Worm (Caenorhabditis elegans) whole organism, L3 larva: ENCODE data around the gene odr-2.

ENCODE experiments used
- R02D3.7 ChIP-seq: fragments of 150-350 bp; optimal IDR thresholded peaks from 2 replicates; lab custom pipeline; 2014; ENCODE audit warnings: missing biosample characterization, missing genetic modification characterization
- aly-2 ChIP-seq: fragments of 150-350 bp; optimal IDR thresholded peaks from 2 replicates; lab custom pipeline; 2014; ENCODE audit warnings: missing biosample characterization, missing genetic modification characterization
- ama-1 ChIP-seq: fragments of 150-350 bp; optimal IDR thresholded peaks from 2 replicates; lab custom pipeline; 2018
- ceh-16 ChIP-seq: sonication (generic microtip); optimal IDR thresholded peaks from 2 replicates; lab custom pipeline; 2017; ENCODE audit warnings: missing biosample characterization, missing genetic modification characterization
- ceh-28 ChIP-seq: fragments of 150-350 bp; optimal IDR thresholded peaks from 2 replicates; lab custom pipeline; 2014; ENCODE audit warnings: missing biosample characterization, missing genetic modification reagents, missing genetic modification characterization
- daf-12 ChIP-seq: fragments of 150-350 bp; optimal IDR thresholded peaks from 2 replicates; lab custom pipeline; 2014; ENCODE audit warnings: missing biosample characterization, missing genetic modification reagents, missing genetic modification characterization
- egl-27 ChIP-seq: sonication (generic microtip); optimal IDR thresholded peaks from 4 replicates; lab custom pipeline; 2017; ENCODE audit warnings: missing biosample characterization, missing genetic modification reagents, missing genetic modification characterization
- egl-5 ChIP-seq: fragments of 150-350 bp; optimal IDR thresholded peaks from 2 replicates; lab custom pipeline; 2017; ENCODE audit warnings: missing biosample characterization, missing genetic modification reagents, missing genetic modification characterization, inconsistent platforms
- elt-1 ChIP-seq: fragments of 150-350 bp; optimal IDR thresholded peaks from 2 replicates; lab custom pipeline; 2014; ENCODE audit warnings: missing biosample characterization, missing genetic modification characterization
- elt-2 ChIP-seq: sonication (generic microtip); optimal IDR thresholded peaks from 2 replicates; lab custom pipeline; 2016; ENCODE audit warnings: missing genetic modification reagents, mild to moderate bottlenecking, missing genetic modification characterization, missing compliant biosample characterization
- elt-3 ChIP-seq, 3 experiments: fragments of 150-350 bp in 1 of 3; sonication (generic microtip) in 2 of 3; optimal IDR thresholded peaks; 2 replicates in 2 of 3; 4 replicates in 1 of 3; lab custom pipeline; 2014 to 2017; ENCODE audit warnings: missing biosample characterization in 3 of 3, missing genetic modification characterization in 3 of 3
- eor-1 ChIP-seq, 2 experiments: fragments of 150-350 bp; optimal IDR thresholded peaks; 2 replicates each; lab custom pipeline; 2014 to 2018; ENCODE audit warnings: missing biosample characterization in 2 of 2, missing genetic modification characterization in 2 of 2
- fkh-10 ChIP-seq: sonication (generic microtip); optimal IDR thresholded peaks from 2 replicates; lab custom pipeline; 2017; ENCODE audit warnings: missing biosample characterization, missing genetic modification reagents, missing genetic modification characterization
- fos-1 ChIP-seq: fragments of 150-350 bp; optimal IDR thresholded peaks from 2 replicates; lab custom pipeline; 2014; ENCODE audit warnings: missing biosample characterization, missing genetic modification characterization
- jun-1 ChIP-seq: fragments of 150-350 bp; optimal IDR thresholded peaks from 2 replicates; lab custom pipeline; 2014; ENCODE audit warnings: missing biosample characterization, missing genetic modification reagents, missing genetic modification characterization
- lin-39 ChIP-seq: fragments of 150-350 bp; optimal IDR thresholded peaks from 2 replicates; lab custom pipeline; 2018; ENCODE audit warnings: missing biosample characterization, missing genetic modification reagents, missing genetic modification characterization
- mdl-1 ChIP-seq: fragments of 150-350 bp; optimal IDR thresholded peaks from 2 replicates; lab custom pipeline; 2014; ENCODE audit warnings: missing biosample characterization, missing genetic modification characterization
- mml-1 ChIP-seq: fragments of 150-350 bp; sonication (generic microtip); optimal IDR thresholded peaks from 3 replicates; lab custom pipeline; 2014; ENCODE audit warnings: missing biosample characterization, missing genetic modification characterization
- nhr-11 ChIP-seq: fragments of 150-350 bp; optimal IDR thresholded peaks from 2 replicates; lab custom pipeline; 2014; ENCODE audit warnings: missing biosample characterization, missing genetic modification characterization
- nhr-23 ChIP-seq: fragments of 150-350 bp; optimal IDR thresholded peaks from 2 replicates; lab custom pipeline; 2014; ENCODE audit warnings: missing biosample characterization, missing genetic modification reagents, missing genetic modification characterization
- nhr-28 ChIP-seq: fragments of 150-350 bp; optimal IDR thresholded peaks from 2 replicates; lab custom pipeline; 2014; ENCODE audit warnings: missing biosample characterization, missing genetic modification characterization
- nhr-43 ChIP-seq: sonication (generic microtip); optimal IDR thresholded peaks from 2 replicates; lab custom pipeline; 2016; ENCODE audit warnings: mild to moderate bottlenecking, missing genetic modification characterization, missing compliant biosample characterization; ENCODE audit not compliant: poor library complexity, severe bottlenecking
- nhr-67 ChIP-seq: fragments of 150-350 bp; optimal IDR thresholded peaks from 2 replicates; lab custom pipeline; 2014; ENCODE audit warnings: missing biosample characterization, missing genetic modification characterization
- nhr-76 ChIP-seq: fragments of 150-350 bp; sonication (generic microtip); optimal IDR thresholded peaks from 5 replicates; lab custom pipeline; 2014; ENCODE audit warnings: missing biosample characterization, missing genetic modification characterization
- nhr-77 ChIP-seq: fragments of 150-350 bp; optimal IDR thresholded peaks from 2 replicates; lab custom pipeline; 2014; ENCODE audit warnings: missing biosample characterization, missing genetic modification characterization
- pha-4 ChIP-seq: fragments of 150-350 bp; optimal IDR thresholded peaks from 2 replicates; lab custom pipeline; 2014; ENCODE audit warnings: missing biosample characterization, missing genetic modification reagents, missing genetic modification characterization
- pqm-1 ChIP-seq: fragments of 150-350 bp; optimal IDR thresholded peaks from 2 replicates; lab custom pipeline; 2017; ENCODE audit warnings: missing biosample characterization, missing genetic modification characterization, inconsistent platforms
- skn-1 ChIP-seq: fragments of 150-350 bp; optimal IDR thresholded peaks from 2 replicates; lab custom pipeline; 2014; ENCODE audit warnings: missing biosample characterization, missing genetic modification characterization
- snpc-4 ChIP-seq: fragments of 150-350 bp; optimal IDR thresholded peaks from 2 replicates; lab custom pipeline; 2014; ENCODE audit warnings: missing biosample characterization, missing genetic modification characterization
- tbx-2 ChIP-seq: sonication (generic microtip); optimal IDR thresholded peaks from 2 replicates; lab custom pipeline; 2016; ENCODE audit warnings: mild to moderate bottlenecking, missing genetic modification characterization, missing compliant biosample characterization
- unc-39 ChIP-seq: sonication (generic microtip); optimal IDR thresholded peaks from 4 replicates; lab custom pipeline; 2017; ENCODE audit warnings: missing biosample characterization, missing genetic modification characterization

odr-2 gene

DNA sequence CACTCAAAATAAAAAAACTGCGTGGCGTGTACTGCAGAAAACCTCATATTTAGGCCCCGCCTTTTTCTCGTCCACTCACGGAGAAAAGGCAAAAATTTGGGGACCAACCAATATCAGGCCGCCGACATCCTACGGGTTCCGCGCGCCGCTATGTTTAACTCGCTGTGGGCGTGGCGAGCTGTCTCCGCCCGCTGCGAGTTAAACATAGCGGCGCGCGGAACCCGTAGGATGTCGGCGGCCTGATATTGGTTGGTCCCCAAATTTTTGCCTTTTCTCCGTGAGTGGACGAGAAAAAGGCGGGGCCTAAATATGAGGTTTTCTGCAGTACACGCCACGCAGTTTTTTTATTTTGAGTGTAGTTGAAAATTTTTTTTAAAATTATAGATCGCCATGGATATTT lies 40.6 kb upstream of the odr-2 start, which contains the start of gene tmem-258:
Gene tmem-258 (plus strand): TSS at position 385 of the 400 bp plus-strand sequence.
- peak; percentile 50 for TF ChIP-seq snpc-4 (tag; lab: Kevin White, UChicago)
- TF ChIP-seq, all 47 proteins: peak for 1; not testable (repeated sequence) for 46

DNA sequence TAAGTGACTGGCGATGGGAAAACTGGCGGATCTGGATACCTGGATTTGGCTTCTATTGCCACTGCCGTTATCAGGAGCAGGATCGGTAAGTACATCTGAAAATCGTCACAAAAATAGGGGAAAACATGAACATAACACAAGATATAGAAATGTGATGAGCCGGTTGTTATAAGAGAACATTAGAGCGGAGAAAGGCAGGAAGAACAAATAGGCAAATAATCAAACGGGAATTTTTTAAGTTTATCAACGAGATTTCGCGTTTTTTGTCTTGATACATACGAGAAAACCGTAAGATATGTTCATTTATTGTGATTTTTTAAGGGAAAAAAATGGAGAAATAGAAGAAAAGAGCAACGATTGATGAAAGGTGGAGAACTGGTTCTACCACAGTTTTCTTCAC lies 38.1 kb upstream of the odr-2 start, which contains the start of gene Y57E12AR.1:
Gene Y57E12AR.1 (minus strand): TSS at position 101 of the 400 bp plus-strand sequence.
- TF ChIP-seq elt-2 (tag; lab: Kevin White, UChicago) (no peak), elt-1 (no peak), egl-5 (no peak), elt-3 (tag; optimal IDR thresholded peaks at IDR 0.05; lab: Kevin White, UChicago) (no peak), egl-27 (tag; lab: Kevin White, UChicago) (no peak), lin-39 (no peak), mdl-1 (tag; lab: Kevin White, UChicago) (no peak), jun-1 (tag; lab: Kevin White, UChicago) (no peak), pha-4 (no peak), ama-1 (lab: Kevin White, UChicago) (no peak), nhr-28 (tag; lab: Kevin White, UChicago) (no peak), fos-1 (tag; lab: Kevin White, UChicago) (no peak), tbx-2 (tag; lab: Kevin White, UChicago) (no peak), unc-39 (tag; lab: Kevin White, UChicago) (no peak), mml-1 (tag; lab: Kevin White, UChicago) (no peak), snpc-4 (tag; lab: Kevin White, UChicago) (no peak), daf-12 (tag; lab: Kevin White, UChicago) (no peak)

DNA sequence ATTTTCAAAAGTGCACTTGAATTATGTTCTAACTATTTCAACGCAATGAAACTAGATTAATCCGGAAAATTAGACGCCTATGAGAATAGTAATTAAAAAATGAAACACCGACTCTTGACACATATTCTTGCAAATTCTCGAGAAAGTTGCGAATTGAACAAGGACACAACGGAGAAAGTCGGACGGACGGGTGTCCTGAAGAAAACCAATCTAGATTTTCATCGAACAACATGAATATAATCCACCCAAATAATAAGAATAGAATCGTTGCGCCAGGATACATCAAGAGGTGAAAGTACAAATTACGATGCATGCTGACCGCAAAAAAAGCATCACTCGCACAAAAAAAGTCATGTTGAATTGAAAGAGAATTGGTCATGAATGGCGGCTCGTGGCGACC lies 34.5 kb upstream of the odr-2 start:
- TF ChIP-seq nhr-67: no peak
- TF ChIP-seq egl-5: no peak
- TF ChIP-seq pha-4: no peak
- TF ChIP-seq daf-12 (tag; lab: Kevin White, UChicago): no peak
- TF ChIP-seq nhr-76: no peak
- no peak for TF ChIP-seq mdl-1 (tag; lab: Kevin White, UChicago)
- TF ChIP-seq nhr-77 (tag; lab: Kevin White, UChicago): no peak

DNA sequence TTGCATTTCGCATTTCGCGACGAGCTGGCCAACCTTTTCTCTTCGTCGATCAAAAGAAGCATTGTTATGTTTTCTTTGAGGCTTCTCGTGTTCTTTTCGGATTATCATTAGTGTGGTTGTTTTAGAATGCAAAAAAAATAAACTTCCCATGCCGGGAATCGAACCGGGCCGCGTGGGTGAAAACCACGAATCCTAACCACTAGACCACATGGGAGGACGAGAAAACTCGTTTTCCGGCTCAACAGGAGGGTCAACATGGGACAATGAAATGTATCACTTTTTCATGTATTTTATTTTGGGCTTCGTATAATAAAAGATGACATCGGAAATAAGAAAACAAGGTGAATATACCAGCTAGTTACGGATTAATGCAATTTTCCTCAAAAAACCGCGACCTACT lies 33.7 kb upstream of the odr-2 start:
- no peak for TF ChIP-seq eor-1 (tag; optimal IDR thresholded peaks at IDR 0.05; lab: Kevin White, UChicago)

DNA sequence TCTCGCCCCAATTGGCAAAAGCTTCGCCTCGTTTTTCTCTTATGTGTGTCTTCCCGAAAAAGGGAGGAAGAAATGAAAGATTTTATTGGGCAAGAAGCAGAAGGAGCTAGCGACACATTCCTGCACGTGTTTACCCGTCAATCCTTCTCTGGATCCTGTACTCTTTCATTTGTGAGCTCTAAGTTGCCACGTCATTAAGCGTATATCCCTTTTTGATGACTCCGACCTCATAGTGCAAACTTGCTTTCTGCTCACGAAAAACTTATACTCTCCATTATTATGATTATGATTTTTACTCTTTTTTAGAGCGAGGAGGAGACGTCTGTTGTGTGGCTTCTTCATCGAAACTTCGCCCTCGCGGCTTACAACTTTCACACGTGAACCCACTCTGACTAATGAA lies 31.0 kb upstream of the odr-2 start, which contains the start of gene F27B10.1:
Gene F27B10.1 (plus strand): TSS at position 301 of the 400 bp plus-strand sequence.
- no peak for TF ChIP-seq ceh-28
- no peak for TF ChIP-seq R02D3.7 (tag; lab: Kevin White, UChicago)
- TF ChIP-seq ceh-16: no peak
- TF ChIP-seq fkh-10 (GFP tag; lab: Kevin White, UChicago): no peak
- TF ChIP-seq pha-4: no peak
- no peak for TF ChIP-seq nhr-11
- no peak for TF ChIP-seq lin-39
- no peak for TF ChIP-seq skn-1
- TF ChIP-seq nhr-28 (tag; lab: Kevin White, UChicago): no peak
- no peak for TF ChIP-seq egl-5
- no peak for TF ChIP-seq nhr-43 (tag; lab: Kevin White, UChicago)
- no peak for TF ChIP-seq aly-2 (tag; lab: Kevin White, UChicago)
- TF ChIP-seq elt-3 (tag; optimal IDR thresholded peaks at IDR 0.05; lab: Kevin White, UChicago): no peak
- no peak for TF ChIP-seq nhr-23 (tag; lab: Kevin White, UChicago)

DNA sequence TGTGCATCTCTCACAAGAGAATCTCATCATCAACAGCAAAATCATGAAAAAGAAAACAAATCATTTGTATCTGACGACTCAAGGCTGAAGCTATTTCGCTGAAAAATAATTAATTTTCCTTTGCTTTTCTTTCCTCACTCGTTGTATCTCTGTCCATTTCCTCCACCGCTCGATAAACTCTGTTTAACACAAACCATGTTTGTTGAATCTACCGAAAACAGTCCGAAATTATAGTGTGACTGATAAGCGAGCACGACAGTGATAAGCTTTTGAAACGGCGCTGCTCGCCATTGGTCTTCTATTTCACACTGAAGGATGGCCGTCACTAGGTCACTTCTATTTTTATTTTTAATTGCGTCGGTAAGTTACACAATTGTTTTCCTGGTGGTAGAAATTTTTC lies 27.7 kb upstream of the odr-2 start, which contains the start of gene npa-1:
Gene npa-1 (plus strand): TSS at position 142 of the 400 bp plus-strand sequence.
- TF ChIP-seq ama-1 (lab: Kevin White, UChicago): no peak
- TF ChIP-seq elt-2 (tag; lab: Kevin White, UChicago): peak; percentile 48
- peak; percentile 63 for TF ChIP-seq pqm-1 (tag; lab: Kevin White, UChicago)
- no peak for TF ChIP-seq skn-1
- no peak for TF ChIP-seq aly-2 (tag; lab: Kevin White, UChicago)
- TF ChIP-seq, all 47 proteins: peak for 2
